Fruit fly (Drosophila melanogaster): ENCODE data around the gene CG32198.

dm6 chr3L:18539832-18540231, 13.1 kb downstream of the CG32198 start:
- no peak for TF ChIP-seq ssp (GFP tag; IDR thresholded peaks at IDR 0.05)
- TF ChIP-seq CG3407 (GFP tag; optimal IDR thresholded peaks at IDR 0.05) = no peak
- no peak for TF ChIP-seq lab (GFP tag; optimal IDR thresholded peaks at IDR 0.05)
- no peak for TF ChIP-seq ind (GFP tag; optimal IDR thresholded peaks at IDR 0.05)
- no peak for TF ChIP-seq E2f1 (GFP tag; IDR thresholded peaks at IDR 0.05)
- no peak for TF ChIP-seq crol (GFP tag; IDR thresholded peaks at IDR 0.05)
- no peak for TF ChIP-seq B-H1 (GFP tag; IDR thresholded peaks at IDR 0.05)
- no peak for TF ChIP-seq CG33557 (GFP tag; optimal IDR thresholded peaks at IDR 0.05)
- TF ChIP-seq CG2202 (tag; optimal IDR thresholded peaks at IDR 0.05) = no peak
- no peak for TF ChIP-seq Antp (GFP tag; optimal IDR thresholded peaks at IDR 0.05)
- TF ChIP-seq GATAe (GFP tag; conservative IDR thresholded peaks at IDR 0.05) = no peak
- no peak for TF ChIP-seq CG7987 (GFP tag; optimal IDR thresholded peaks at IDR 0.05)
- no peak for TF ChIP-seq CHES-1-like (GFP tag; optimal IDR thresholded peaks at IDR 0.05)

Data from whole organism, embryonic.